Worm (Caenorhabditis elegans) whole organism, young adult: ENCODE data around the gene cgt-1.

Experiments used
- C17E4.6 ChIP-seq: fragments of 200-800 bp; sonication (Bioruptor generic); IDR thresholded peaks from 2 replicates; pipeline ENCODE4 v1.3.6; 2022; ENCODE audit warnings: missing genetic modification reagents, missing genetic modification characterization, missing compliant biosample characterization
- F23B12.7 ChIP-seq: sonication (generic microtip); optimal IDR thresholded peaks from 2 replicates; lab custom pipeline; 2017; ENCODE audit warnings: missing genetic modification characterization, mild to moderate bottlenecking, missing compliant biosample characterization, antibody characterized with exemption, moderate library complexity; ENCODE audit not compliant: insufficient read depth
- F33H1.4 ChIP-seq: fragments of 200-800 bp; sonication (Bioruptor generic); IDR thresholded peaks from 2 replicates; pipeline ENCODE4 v1.3.6; 2022; ENCODE audit warnings: missing genetic modification reagents, missing genetic modification characterization, missing compliant biosample characterization
- F57C9.4 ChIP-seq: sonication (generic microtip); optimal IDR thresholded peaks from 2 replicates; lab custom pipeline; 2017; ENCODE audit warnings: mild to moderate bottlenecking, missing genetic modification characterization, missing compliant biosample characterization
- K11D2.4 ChIP-seq: fragments of 200-800 bp; sonication (Bioruptor generic); IDR thresholded peaks from 2 replicates; pipeline ENCODE4 v1.3.6; 2022; ENCODE audit warnings: missing genetic modification reagents, missing genetic modification characterization, missing compliant biosample characterization
- K12H6.12 ChIP-seq: fragments of 200-800 bp; sonication (Bioruptor generic); optimal IDR thresholded peaks from 2 replicates; lab custom pipeline; 2018; ENCODE audit warnings: mild to moderate bottlenecking, missing genetic modification characterization, missing compliant biosample characterization
- Y56A3A.18 ChIP-seq: fragments of 200-800 bp; sonication (Bioruptor generic); IDR thresholded peaks from 2 replicates; pipeline ENCODE4 v1.3.6; 2022; ENCODE audit warnings: missing genetic modification reagents, missing genetic modification characterization, missing compliant biosample characterization
- atf-7 ChIP-seq: sonication (generic microtip); optimal IDR thresholded peaks from 2 replicates; lab custom pipeline; 2017; ENCODE audit warnings: mild to moderate bottlenecking, missing genetic modification characterization, missing compliant biosample characterization
- attf-6 ChIP-seq: fragments of 200-800 bp; sonication (Bioruptor generic); IDR thresholded peaks from 2 replicates; pipeline ENCODE4 v1.3.6; 2022; ENCODE audit warnings: missing genetic modification reagents, missing genetic modification characterization, missing compliant biosample characterization
- bed-1 ChIP-seq: fragments of 200-800 bp; sonication (Bioruptor generic); IDR thresholded peaks from 2 replicates; pipeline ENCODE4 v1.3.6; 2022; ENCODE audit warnings: missing genetic modification reagents, missing genetic modification characterization, missing compliant biosample characterization
- bed-2 ChIP-seq: fragments of 200-800 bp; sonication (Bioruptor generic); IDR thresholded peaks from 2 replicates; pipeline ENCODE4 v1.3.6; 2022; ENCODE audit warnings: missing genetic modification reagents, missing genetic modification characterization, missing compliant biosample characterization
- ccch-3 ChIP-seq: fragments of 200-800 bp; sonication (Bioruptor generic); optimal IDR thresholded peaks from 2 replicates; lab custom pipeline; 2018; ENCODE audit warnings: mild to moderate bottlenecking, missing genetic modification characterization, missing compliant biosample characterization
- cebp-2 ChIP-seq: fragments of 200-800 bp; sonication (Bioruptor generic); IDR thresholded peaks from 2 replicates; pipeline ENCODE4 v1.3.6; 2022; ENCODE audit warnings: missing genetic modification characterization, missing compliant biosample characterization
- ceh-100 ChIP-seq: fragments of 200-800 bp; sonication (Bioruptor generic); IDR thresholded peaks from 2 replicates; pipeline ENCODE4 v1.3.6; 2022; ENCODE audit warnings: missing genetic modification reagents, missing genetic modification characterization, missing compliant biosample characterization
- efl-1 ChIP-seq: fragments of 150-350 bp; optimal IDR thresholded peaks from 2 replicates; lab custom pipeline; 2014; ENCODE audit warnings: missing biosample characterization, missing genetic modification reagents, missing genetic modification characterization
- egrh-3 ChIP-seq: fragments of 200-800 bp; sonication (Bioruptor generic); IDR thresholded peaks from 2 replicates; pipeline ENCODE4 v1.3.6; 2022; ENCODE audit warnings: missing genetic modification reagents, missing genetic modification characterization, missing compliant biosample characterization
- ekl-4 ChIP-seq: fragments of 200-800 bp; sonication (Bioruptor generic); IDR thresholded peaks from 2 replicates; pipeline ENCODE4 v1.3.6; 2022; ENCODE audit warnings: missing genetic modification reagents, missing genetic modification characterization, missing compliant biosample characterization
- gei-17 ChIP-seq: fragments of 200-800 bp; sonication (Bioruptor generic); optimal IDR thresholded peaks from 2 replicates; lab custom pipeline; 2018; ENCODE audit warnings: mild to moderate bottlenecking, missing genetic modification characterization, missing compliant biosample characterization
- hlh-26 ChIP-seq: fragments of 200-800 bp; sonication (Bioruptor generic); conservative IDR thresholded peaks from 2 replicates; pipeline ENCODE4 v1.3.6; 2022; ENCODE audit warnings: missing genetic modification reagents, missing genetic modification characterization, missing compliant biosample characterization
- hrde-1 ChIP-seq: sonication (generic microtip); optimal IDR thresholded peaks from 2 replicates; lab custom pipeline; 2016; ENCODE audit warnings: missing genetic modification characterization, mild to moderate bottlenecking, missing compliant biosample characterization, moderate library complexity, missing genotype, missing genetic modification reagents, borderline replicate concordance
- hsf-1 ChIP-seq: fragments of 200-800 bp; sonication (Bioruptor generic); IDR thresholded peaks from 2 replicates; pipeline ENCODE4 v1.3.6; 2022; ENCODE audit warnings: missing genetic modification reagents, missing genetic modification characterization, missing compliant biosample characterization
- let-607 ChIP-seq, 2 experiments: fragments of 200-800 bp in 1 of 2; sonication (Bioruptor generic) in 1 of 2; sonication (generic microtip) in 1 of 2; optimal IDR thresholded peaks; 2 replicates each; lab custom pipeline; 2016 to 2018; ENCODE audit warnings: mild to moderate bottlenecking in 2 of 2, missing compliant biosample characterization in 2 of 2, missing genetic modification characterization in 2 of 2, moderate library complexity in 2 of 2, missing genotype in 1 of 2
- lin-26 ChIP-seq: fragments of 200-800 bp; sonication (Bioruptor generic); IDR thresholded peaks from 2 replicates; pipeline ENCODE4 v1.3.6; 2022; ENCODE audit warnings: missing genetic modification reagents, missing genetic modification characterization, missing compliant biosample characterization
- madf-6 ChIP-seq: fragments of 200-800 bp; sonication (Bioruptor generic); IDR thresholded peaks from 2 replicates; pipeline ENCODE4 v1.3.6; 2022; ENCODE audit warnings: missing genetic modification reagents, missing genetic modification characterization, missing compliant biosample characterization
- madf-8 ChIP-seq: fragments of 200-800 bp; sonication (Bioruptor generic); conservative IDR thresholded peaks from 2 replicates; pipeline ENCODE4 v1.3.6; 2022; ENCODE audit warnings: missing genetic modification reagents, missing genetic modification characterization, missing compliant biosample characterization
- mes-4 ChIP-seq: sonication (generic microtip); optimal IDR thresholded peaks from 2 replicates; lab custom pipeline; 2016; ENCODE audit warnings: missing genotype, missing genetic modification characterization, missing compliant biosample characterization
- mxl-1 ChIP-seq: sonication (generic microtip); optimal IDR thresholded peaks from 2 replicates; lab custom pipeline; 2016; ENCODE audit warnings: missing genetic modification characterization, missing compliant biosample characterization
- nfya-1 ChIP-seq: sonication (generic microtip); optimal IDR thresholded peaks from 2 replicates; lab custom pipeline; 2017; ENCODE audit warnings: antibody characterized with exemption, missing compliant biosample characterization, missing genetic modification characterization, borderline replicate concordance; ENCODE audit not compliant: insufficient read depth
- nfya-2 ChIP-seq: fragments of 200-800 bp; sonication (Bioruptor generic); IDR thresholded peaks from 2 replicates; pipeline ENCODE4 v1.3.6; 2022; ENCODE audit warnings: missing genetic modification reagents, missing genetic modification characterization, missing compliant biosample characterization
- nhr-120 ChIP-seq: fragments of 200-800 bp; sonication (Bioruptor generic); IDR thresholded peaks from 2 replicates; pipeline ENCODE4 v1.3.6; 2022; ENCODE audit warnings: missing genetic modification characterization, missing compliant biosample characterization
- nhr-80 ChIP-seq: sonication (generic microtip); optimal IDR thresholded peaks from 2 replicates; lab custom pipeline; 2016; ENCODE audit warnings: missing genetic modification characterization, missing compliant biosample characterization
- nhr-90 ChIP-seq: sonication (generic microtip); optimal IDR thresholded peaks from 2 replicates; lab custom pipeline; 2016; ENCODE audit warnings: missing genotype, mild to moderate bottlenecking, missing genetic modification characterization, missing compliant biosample characterization
- pha-4 ChIP-seq: fragments of 150-350 bp; sonication (generic microtip); optimal IDR thresholded peaks from 2 replicates; lab custom pipeline; 2014; ENCODE audit warnings: missing biosample characterization, missing genetic modification reagents, missing genetic modification characterization
- rpc-1 ChIP-seq, 2 experiments: fragments of 150-350 bp in 1 of 2; sonication (generic microtip) in 1 of 2; optimal IDR thresholded peaks; 2 replicates each; lab custom pipeline; 2014 to 2018; ENCODE audit warnings: missing biosample characterization in 1 of 2, missing genetic modification characterization in 1 of 2, missing genetic modification reagents in 1 of 2, missing genotype in 1 of 2
- sea-2 ChIP-seq: fragments of 200-800 bp; sonication (Bioruptor generic); IDR thresholded peaks from 2 replicates; pipeline ENCODE4 v1.3.6; 2022; ENCODE audit warnings: missing genetic modification characterization, missing compliant biosample characterization
- snpc-1.1 ChIP-seq: sonication (generic microtip); optimal IDR thresholded peaks from 2 replicates; lab custom pipeline; 2017; ENCODE audit warnings: missing genetic modification characterization, mild to moderate bottlenecking, missing compliant biosample characterization, antibody characterized with exemption, moderate library complexity, missing genotype, missing genetic modification reagents; ENCODE audit not compliant: insufficient read depth
- somi-1 ChIP-seq: fragments of 200-800 bp; sonication (Bioruptor generic); optimal IDR thresholded peaks from 2 replicates; lab custom pipeline; 2018; ENCODE audit warnings: mild to moderate bottlenecking, missing genetic modification characterization, missing compliant biosample characterization
- sptf-2 ChIP-seq: fragments of 200-800 bp; sonication (Bioruptor generic); optimal IDR thresholded peaks from 2 replicates; lab custom pipeline; 2018; ENCODE audit warnings: mild to moderate bottlenecking, missing genetic modification characterization, missing compliant biosample characterization
- tbx-9 ChIP-seq: sonication (generic microtip); optimal IDR thresholded peaks from 2 replicates; lab custom pipeline; 2016; ENCODE audit warnings: borderline replicate concordance, missing genetic modification characterization, inconsistent platforms, missing compliant biosample characterization
- unc-130 ChIP-seq: sonication (generic microtip); optimal IDR thresholded peaks from 2 replicates; lab custom pipeline; 2016; ENCODE audit warnings: missing genetic modification reagents, missing genetic modification characterization, missing compliant biosample characterization
- xnd-1 ChIP-seq: sonication (generic microtip); optimal IDR thresholded peaks from 2 replicates; lab custom pipeline; 2016; ENCODE audit warnings: missing genotype, missing genetic modification reagents, missing genetic modification characterization, missing compliant biosample characterization
- zfh-2 ChIP-seq: fragments of 200-800 bp; sonication (Bioruptor generic); conservative IDR thresholded peaks from 2 replicates; pipeline ENCODE4 v1.3.6; 2022; ENCODE audit warnings: missing genetic modification reagents, missing genetic modification characterization, missing compliant biosample characterization

Gene cgt-1

DNA sequence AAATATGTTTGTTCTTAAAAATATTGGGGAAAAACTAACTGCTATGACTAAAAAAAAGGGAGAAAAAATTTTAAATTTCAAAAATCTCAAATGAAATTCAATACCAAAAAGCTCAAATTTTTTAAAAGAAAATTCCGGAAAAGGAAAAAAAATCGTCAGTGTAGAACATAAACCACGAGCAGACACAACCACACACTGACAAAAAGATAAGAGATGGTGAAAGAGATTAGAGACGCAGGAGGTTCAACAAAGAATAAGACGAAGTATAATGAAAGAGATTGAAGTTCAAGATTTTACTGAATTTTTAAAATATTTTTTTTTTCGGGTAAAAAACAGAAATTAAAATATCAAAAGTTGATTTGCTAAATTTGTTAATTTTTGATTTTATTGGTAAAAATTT is 8.6 kb downstream of the cgt-1 start:
- TF ChIP-seq nfya-2 (GFP tag; lab: Robert Waterston, UW) (no peak), nhr-80 (tag; lab: Kevin White, UChicago) (no peak), lin-26 (no peak), unc-130 (GFP tag; lab: Kevin White, UChicago) (no peak)

DNA sequence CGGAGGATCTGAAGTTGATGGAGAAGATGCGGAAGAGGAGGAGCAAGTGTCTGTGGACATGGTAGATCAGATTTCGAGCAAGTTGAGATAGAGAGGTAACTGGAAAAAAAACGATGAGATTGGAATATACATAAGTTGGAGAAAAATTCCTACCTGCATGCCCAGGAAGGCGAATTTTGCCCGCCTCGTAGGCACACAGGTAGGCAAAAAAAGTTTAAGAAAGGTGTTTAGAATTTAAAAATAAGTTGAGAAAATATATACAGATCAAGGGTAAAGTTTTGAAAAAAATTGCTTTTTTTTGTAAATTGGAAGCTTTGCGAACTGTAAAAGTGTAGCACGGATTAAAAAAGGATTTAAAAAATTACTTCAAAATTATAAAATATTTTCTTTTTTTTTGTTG is 9.1 kb downstream of the cgt-1 start, which contains the start of gene nhr-84:
Gene nhr-84 (minus strand): TSS at position 101 of the 400 bp plus-strand sequence.
- TF ChIP-seq sptf-2: no peak
- TF ChIP-seq rpc-1 (optimal IDR thresholded peaks at IDR 0.05; lab: Kevin White, UChicago): no peak
- no peak for TF ChIP-seq rpc-1 (tag; optimal IDR thresholded peaks at IDR 0.05; lab: Kevin White, UChicago)
- TF ChIP-seq atf-7 (tag; lab: Kevin White, UChicago): no peak
- TF ChIP-seq K11D2.4 (GFP tag; lab: Robert Waterston, UW): no peak
- no peak for TF ChIP-seq zfh-2
- no peak for TF ChIP-seq gei-17 (GFP tag; lab: Kevin White, UChicago)
- no peak for TF ChIP-seq xnd-1 (tag; lab: Kevin White, UChicago)
- no peak for TF ChIP-seq efl-1 (GFP tag; lab: Kevin White, UChicago)
- TF ChIP-seq F23B12.7 (tag; lab: Kevin White, UChicago): no peak
- no peak for TF ChIP-seq cebp-2 (GFP tag; lab: Robert Waterston, UW)
- no peak for TF ChIP-seq nhr-120
- TF ChIP-seq ccch-3 (GFP tag; lab: Kevin White, UChicago): no peak
- TF ChIP-seq F33H1.4 (GFP tag; lab: Robert Waterston, UW): no peak
- no peak for TF ChIP-seq bed-2

DNA sequence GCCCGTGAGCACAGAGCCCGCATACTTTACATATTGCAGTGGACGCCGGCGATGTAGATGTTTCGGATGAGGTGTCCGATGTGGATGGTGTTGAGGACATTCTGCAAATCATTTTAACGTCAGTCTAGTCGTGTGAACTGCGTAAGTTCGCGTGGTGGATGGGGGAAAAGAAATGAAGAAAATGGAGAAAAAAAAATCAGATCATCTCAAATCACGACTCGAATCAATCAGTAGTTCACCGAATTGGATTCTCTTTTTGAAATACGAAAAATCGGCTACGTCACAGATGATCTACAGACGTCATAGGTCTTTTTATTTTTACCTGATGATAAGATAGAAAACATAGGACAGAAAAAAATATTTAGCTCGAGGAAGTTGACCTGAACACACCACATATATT is 12.3 kb downstream of the cgt-1 start, which contains the start of gene nhr-102:
Gene nhr-102 (minus strand): TSS at position 101 of the 400 bp plus-strand sequence.
- TF ChIP-seq Y56A3A.18 (GFP tag; lab: Robert Waterston, UW) (no peak), madf-6 (GFP tag; lab: Robert Waterston, UW) (0 out of 2 replicates have a peak, but pooled peaks have one; percentile 28), somi-1 (GFP tag; lab: Kevin White, UChicago) (no peak), nhr-90 (no peak), tbx-9 (tag; lab: Kevin White, UChicago) (no peak)

DNA sequence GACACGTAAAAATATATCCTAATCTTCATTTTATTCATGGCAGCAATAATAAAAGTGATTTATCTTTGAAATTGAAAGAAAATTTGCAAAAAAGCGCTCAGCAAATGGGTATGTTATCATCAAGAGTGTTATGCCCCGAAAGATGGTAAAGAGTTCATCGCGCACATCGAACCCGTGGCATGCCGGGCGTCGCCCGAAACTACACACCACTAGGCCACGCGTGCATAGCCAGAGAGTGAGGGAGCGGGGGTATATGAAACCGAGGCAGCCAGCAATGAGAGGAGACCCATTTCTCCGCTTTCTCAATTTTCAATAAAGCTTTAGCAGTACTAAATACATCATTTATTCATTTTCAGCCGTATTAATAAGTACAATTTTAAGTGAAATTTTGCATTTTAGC is 14.9 kb downstream of the cgt-1 start:
- peak; percentile 77 for TF ChIP-seq K12H6.12 (tag; lab: Kevin White, UChicago)
- TF ChIP-seq madf-8: peak; percentile 43
- peak; percentile 85; the same call in 1 of the 2 replicates for TF ChIP-seq bed-2
- TF ChIP-seq egrh-3: peak; percentile 69
- TF ChIP-seq F57C9.4: peak; percentile 74
- peak; percentile 95 for TF ChIP-seq bed-1 (GFP tag; lab: Robert Waterston, UW)
- peak; percentile 85 for TF ChIP-seq attf-6 (GFP tag; lab: Robert Waterston, UW)
- TF ChIP-seq mes-4 (tag; lab: Kevin White, UChicago): peak; percentile 93
- peak; percentile 81 for TF ChIP-seq madf-6 (GFP tag; lab: Robert Waterston, UW)
- TF ChIP-seq C17E4.6 (GFP tag; lab: Robert Waterston, UW): peak; percentile 87
- 0 out of 2 replicates have a peak, but pooled peaks have one; percentile 46 for TF ChIP-seq hlh-26
- TF ChIP-seq lin-26: peak; percentile 99
- TF ChIP-seq let-607 (tag; optimal IDR thresholded peaks at IDR 0.05; lab: Kevin White, UChicago): peak; percentile 71 to 75
- TF ChIP-seq mxl-1: peak; percentile 97
- peak; percentile 95 for TF ChIP-seq nhr-120
- TF ChIP-seq snpc-1.1 (tag; lab: Kevin White, UChicago): peak; percentile 83
- TF ChIP-seq hrde-1 (tag; lab: Kevin White, UChicago): peak; percentile 93
- no peak for TF ChIP-seq nfya-1
- TF ChIP-seq pha-4 (tag; lab: Kevin White, UChicago): no peak
- peak; percentile 81 for TF ChIP-seq ceh-100 (GFP tag; lab: Robert Waterston, UW)
- peak; percentile 67; the same call in 1 of the 2 replicates for TF ChIP-seq hsf-1 (GFP tag; lab: Robert Waterston, UW)
- peak; percentile 91 for TF ChIP-seq sea-2 (GFP tag; lab: Robert Waterston, UW)
- peak; percentile 98 for TF ChIP-seq F23B12.7 (tag; lab: Kevin White, UChicago)
- peak; percentile 75; the same call in 1 of the 2 replicates for TF ChIP-seq ekl-4 (GFP tag; lab: Robert Waterston, UW)
- TF ChIP-seq ccch-3 (GFP tag; lab: Kevin White, UChicago): peak; percentile 70
